Fruit fly (Drosophila melanogaster): Measurements from ENCODE around the gene NPFR.
A peak's percentile ranks its signal among the peaks of the same experiment; 100 is the strongest.

NPFR gene

DNA sequence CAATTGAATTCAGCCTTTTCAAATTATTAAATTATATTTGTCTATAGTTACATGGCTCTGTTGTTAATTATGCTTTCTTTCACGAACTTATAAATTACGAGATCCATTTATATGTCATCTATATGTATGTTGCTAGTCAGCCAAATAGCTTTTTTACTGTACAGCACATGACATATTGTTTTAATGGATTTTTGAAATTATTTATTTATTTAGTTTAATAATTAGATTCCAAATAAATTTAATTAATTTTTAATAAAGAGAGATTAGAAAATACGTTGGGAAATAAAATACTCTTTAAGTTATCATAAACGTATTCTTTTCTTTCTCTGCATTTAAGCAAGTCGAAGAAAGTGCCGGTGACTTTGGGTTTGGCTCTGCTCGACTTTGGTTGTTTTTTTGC lies 54.2 kb downstream of the NPFR start (continued):
- TF ChIP-seq CG4617 (GFP tag; optimal IDR thresholded peaks at IDR 0.05; ENCODE audit: borderline replicate concordance) (no peak), CG31441 (GFP tag; IDR thresholded peaks at IDR 0.05) (peak; percentile 72), CG9932 (GFP tag; IDR thresholded peaks at IDR 0.05) (no peak), btn (GFP tag; optimal IDR thresholded peaks at IDR 0.05) (no peak), chinmo (GFP tag; IDR thresholded peaks at IDR 0.05; ENCODE audit: partially characterized antibody) (no peak), lola (GFP tag; optimal IDR thresholded peaks at IDR 0.05) (peak in 1 of 3 experiments; percentile 42), E2f1 (GFP tag; IDR thresholded peaks at IDR 0.05) (no peak), sug (tag; optimal IDR thresholded peaks at IDR 0.05) (no peak), crp (GFP tag; optimal IDR thresholded peaks at IDR 0.05) (no peak), CG33557 (GFP tag; optimal IDR thresholded peaks at IDR 0.05) (no peak), fu2 (GFP tag; optimal IDR thresholded peaks at IDR 0.05) (no peak), CG11456 (GFP tag; IDR thresholded peaks at IDR 0.05) (no peak), CG12744 (GFP tag; optimal IDR thresholded peaks at IDR 0.05) (no peak), NFAT (GFP tag; IDR thresholded peaks at IDR 0.05) (no peak), Lim3 (GFP tag; IDR thresholded peaks at IDR 0.05) (no peak), CG12104 (GFP tag; optimal IDR thresholded peaks at IDR 0.05) (no peak), CG4282 (GFP tag; optimal IDR thresholded peaks at IDR 0.05) (no peak), Ets97D (GFP tag; optimal IDR thresholded peaks at IDR 0.05) (no peak), chn (GFP tag; optimal IDR thresholded peaks at IDR 0.05) (no peak), zfh1 (GFP tag; IDR thresholded peaks at IDR 0.05) (no peak), so (GFP tag; IDR thresholded peaks at IDR 0.05) (no peak), gfzf (GFP tag; optimal IDR thresholded peaks at IDR 0.05) (no peak), dmrt11E (tag; optimal IDR thresholded peaks at IDR 0.05) (no peak), Opbp (GFP tag; IDR thresholded peaks at IDR 0.05; ENCODE audit: partially characterized antibody) (no peak), pros (GFP tag; optimal IDR thresholded peaks at IDR 0.05) (no peak), dan (GFP tag; IDR thresholded peaks at IDR 0.05) (no peak), CG18764 (GFP tag; optimal IDR thresholded peaks at IDR 0.05) (no peak), pho (GFP tag; optimal IDR thresholded peaks at IDR 0.05) (no peak), CG17359 (tag; optimal IDR thresholded peaks at IDR 0.05) (peak; percentile 51), Asciz (GFP tag; optimal IDR thresholded peaks at IDR 0.05) (peak; percentile 25), CG4424 (GFP tag; optimal IDR thresholded peaks at IDR 0.05) (peak; percentile 24), vvl (GFP tag; IDR thresholded peaks at IDR 0.05) (no peak), D (optimal IDR thresholded peaks at IDR 0.05) (no peak), D (GFP tag; optimal IDR thresholded peaks at IDR 0.05) (peak; percentile 23), NK7.1 (GFP tag; optimal IDR thresholded peaks at IDR 0.05) (no peak), nmo (GFP tag; optimal IDR thresholded peaks at IDR 0.05) (peak; percentile 71), CG12659 (GFP tag; optimal IDR thresholded peaks at IDR 0.05) (peak; percentile 6), Vsx1 (GFP tag; optimal IDR thresholded peaks at IDR 0.05) (no peak), CG30020 (tag; optimal IDR thresholded peaks at IDR 0.05) (peak; percentile 6), odd (GFP tag; optimal IDR thresholded peaks at IDR 0.05) (no peak), CG15479 (GFP tag; optimal IDR thresholded peaks at IDR 0.05) (no peak), corto (GFP tag; optimal IDR thresholded peaks at IDR 0.05) (no peak), HmgD (GFP tag; optimal IDR thresholded peaks at IDR 0.05) (no peak), Drgx (GFP tag; IDR thresholded peaks at IDR 0.05) (no peak), MESR4 (GFP tag; optimal IDR thresholded peaks at IDR 0.05) (no peak), CG2678 (tag; optimal IDR thresholded peaks at IDR 0.05) (peak; percentile 66), CG10462 (GFP tag; optimal IDR thresholded peaks at IDR 0.05) (no peak), CG6654 (GFP tag; optimal IDR thresholded peaks at IDR 0.05) (no peak), CG17328 (GFP tag; IDR thresholded peaks at IDR 0.05) (no peak), Bgb (GFP tag; IDR thresholded peaks at IDR 0.05; ENCODE audit: partially characterized antibody) (no peak), Dip2 (GFP tag; IDR thresholded peaks at IDR 0.05) (no peak), Hey (tag; optimal IDR thresholded peaks at IDR 0.05) (no peak)

Measured in whole organism, embryonic.